Fruit fly (Drosophila melanogaster) whole organism, embryonic: Measurements from ENCODE around the gene CG14452.

Experiments
- CG4820 ChIP-seq: fragments of 200-800 bp; sonication (Bioruptor generic); optimal IDR thresholded peaks from 3 replicates; lab custom pipeline; 2016; ENCODE audit warnings: missing biosample characterization, missing genetic modification characterization
- hbn ChIP-seq: fragments of 200-800 bp; sonication (Bioruptor generic); IDR thresholded peaks from 2 replicates; pipeline ENCODE4 v1.3.6; 2022; ENCODE audit warnings: missing biosample characterization, missing genetic modification characterization; ENCODE audit not compliant: partially characterized antibody
- vvl ChIP-seq: fragments of 200-800 bp; sonication (Bioruptor generic); IDR thresholded peaks from 2 replicates; pipeline ENCODE4 v1.3.6; 2022; ENCODE audit warnings: missing biosample characterization, missing genetic modification characterization

DNA sequence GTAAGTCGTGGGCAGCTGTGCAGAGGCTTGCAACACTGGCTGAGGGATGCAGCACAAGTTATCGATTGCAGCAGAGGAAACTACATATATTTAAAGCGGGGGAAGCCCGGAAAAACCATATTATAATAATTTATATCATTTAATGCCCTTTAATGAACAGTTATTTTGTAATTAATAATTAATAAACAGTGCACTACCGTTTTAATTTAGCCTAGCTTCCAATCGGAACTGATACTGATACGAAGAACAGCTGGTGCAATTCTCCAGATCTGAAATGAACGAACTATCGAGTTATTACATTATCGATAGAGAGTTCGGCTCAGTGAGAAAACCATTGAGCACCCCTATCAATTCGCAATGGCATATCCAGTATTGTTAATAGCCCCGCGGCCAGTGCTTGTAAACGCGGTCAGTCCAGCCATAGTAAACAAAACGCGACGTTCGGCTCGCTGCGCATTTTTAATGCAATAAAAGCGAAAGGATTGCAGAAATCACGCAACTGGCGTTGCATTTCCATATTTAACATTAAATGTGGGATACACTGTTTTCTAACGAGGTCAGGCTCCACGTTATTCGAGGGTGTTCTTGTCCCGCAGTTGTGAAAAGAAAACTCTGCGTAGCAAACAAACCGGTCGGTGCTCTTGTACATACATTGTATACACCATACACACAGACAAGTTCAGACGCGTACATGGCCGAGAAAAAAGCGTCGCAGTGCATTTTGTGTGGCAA, 45.8 kb downstream of the CG14452 start, which contains the start of gene CG7369:
- TF ChIP-seq vvl = peak; percentile 82
- TF ChIP-seq CG4820 (GFP tag; lab: Kevin White, UChicago) = peak; percentile 83
- TF ChIP-seq hbn (GFP tag; lab: Robert Waterston, UW) = peak; percentile 67
